Worm (Caenorhabditis elegans) whole organism, mixed stage, embryonic: ENCODE results near the gene H28G03.3.

ENCODE experiments used
- M03D4.4 ChIP-seq: sonication (generic microtip); optimal IDR thresholded peaks from 2 replicates; lab custom pipeline; 2017; ENCODE audit warnings: mild to moderate bottlenecking, missing genetic modification characterization, missing compliant biosample characterization
- ceh-39 ChIP-seq: fragments of 150-350 bp; optimal IDR thresholded peaks from 2 replicates; lab custom pipeline; 2014; ENCODE audit warnings: missing biosample characterization, missing genetic modification characterization
- ceh-43 ChIP-seq: fragments of 200-800 bp; sonication (Bioruptor generic); optimal IDR thresholded peaks from 2 replicates; lab custom pipeline; 2018; ENCODE audit warnings: mild to moderate bottlenecking, missing genetic modification characterization, moderate library complexity, missing compliant biosample characterization
- ceh-83 ChIP-seq: fragments of 200-800 bp; sonication (Bioruptor generic); optimal IDR thresholded peaks from 2 replicates; lab custom pipeline; 2018; ENCODE audit warnings: mild to moderate bottlenecking, missing genetic modification characterization, missing compliant biosample characterization
- ces-1 ChIP-seq: fragments of 150-350 bp; optimal IDR thresholded peaks from 2 replicates; lab custom pipeline; 2014; ENCODE audit warnings: missing biosample characterization, missing genetic modification reagents, missing genetic modification characterization
- cnd-1 ChIP-seq: fragments of 200-800 bp; sonication (Bioruptor generic); optimal IDR thresholded peaks from 2 replicates; lab custom pipeline; 2018; ENCODE audit warnings: mild to moderate bottlenecking, missing genetic modification characterization, missing compliant biosample characterization
- drap-1 ChIP-seq: fragments of 200-800 bp; sonication (Bioruptor generic); optimal IDR thresholded peaks from 3 replicates; lab custom pipeline; 2018; ENCODE audit warnings: mild to moderate bottlenecking, missing genetic modification characterization, missing compliant biosample characterization
- elt-1 ChIP-seq: sonication (generic microtip); optimal IDR thresholded peaks from 2 replicates; lab custom pipeline; 2017; ENCODE audit warnings: missing genetic modification characterization, mild to moderate bottlenecking, missing compliant biosample characterization, antibody characterized with exemption, moderate library complexity, borderline replicate concordance; ENCODE audit not compliant: insufficient read depth
- elt-3 ChIP-seq: fragments of 150-350 bp; optimal IDR thresholded peaks from 2 replicates; lab custom pipeline; 2014; ENCODE audit warnings: missing biosample characterization, missing genetic modification characterization
- flh-1 ChIP-seq: fragments of 200-800 bp; sonication (Bioruptor generic); optimal IDR thresholded peaks from 2 replicates; lab custom pipeline; 2018; ENCODE audit warnings: mild to moderate bottlenecking, missing genetic modification characterization, moderate library complexity, missing compliant biosample characterization
- ham-2 ChIP-seq: fragments of 200-800 bp; sonication (Bioruptor generic); optimal IDR thresholded peaks from 2 replicates; lab custom pipeline; 2018; ENCODE audit warnings: mild to moderate bottlenecking, missing genetic modification characterization, missing compliant biosample characterization
- hlh-1 ChIP-seq: fragments of 150-350 bp; optimal IDR thresholded peaks from 2 replicates; lab custom pipeline; 2014; ENCODE audit warnings: missing biosample characterization, missing genetic modification reagents, missing genetic modification characterization
- lin-13 ChIP-seq: fragments of 150-350 bp; optimal IDR thresholded peaks from 2 replicates; lab custom pipeline; 2014; ENCODE audit warnings: missing biosample characterization, missing genetic modification characterization
- lin-32 ChIP-seq: fragments of 200-800 bp; sonication (Bioruptor generic); optimal IDR thresholded peaks from 2 replicates; lab custom pipeline; 2018; ENCODE audit warnings: mild to moderate bottlenecking, missing genetic modification characterization, missing compliant biosample characterization
- lsy-2 ChIP-seq: fragments of 150-350 bp; optimal IDR thresholded peaks from 2 replicates; lab custom pipeline; 2014; ENCODE audit warnings: missing biosample characterization, missing genetic modification characterization
- mab-5 ChIP-seq: fragments of 150-350 bp; optimal IDR thresholded peaks from 2 replicates; lab custom pipeline; 2014; ENCODE audit warnings: missing biosample characterization, missing genetic modification characterization
- mep-1 ChIP-seq: fragments of 150-350 bp; optimal IDR thresholded peaks from 2 replicates; lab custom pipeline; 2017; ENCODE audit warnings: missing biosample characterization, missing genetic modification reagents, missing genetic modification characterization, inconsistent platforms
- mls-2 ChIP-seq: sonication (generic microtip); optimal IDR thresholded peaks from 2 replicates; lab custom pipeline; 2016; ENCODE audit warnings: mild to moderate bottlenecking, missing genetic modification characterization, moderate library complexity, missing compliant biosample characterization
- nhr-12 ChIP-seq: fragments of 150-350 bp; optimal IDR thresholded peaks from 2 replicates; lab custom pipeline; 2014; ENCODE audit warnings: missing biosample characterization, missing genetic modification characterization
- nhr-2 ChIP-seq: fragments of 150-350 bp; optimal IDR thresholded peaks from 2 replicates; lab custom pipeline; 2014; ENCODE audit warnings: missing biosample characterization, missing genetic modification characterization
- nhr-237 ChIP-seq: fragments of 150-350 bp; optimal IDR thresholded peaks from 2 replicates; lab custom pipeline; 2014; ENCODE audit warnings: missing biosample characterization, missing genetic modification characterization
- nhr-28 ChIP-seq: fragments of 150-350 bp; optimal IDR thresholded peaks from 2 replicates; lab custom pipeline; 2014; ENCODE audit warnings: missing biosample characterization, missing genetic modification characterization
- nhr-76 ChIP-seq: sonication (generic microtip); optimal IDR thresholded peaks from 2 replicates; lab custom pipeline; 2017; ENCODE audit warnings: missing biosample characterization, missing genetic modification characterization
- pha-4 ChIP-seq: fragments of 150-350 bp; optimal IDR thresholded peaks from 2 replicates; lab custom pipeline; 2018; ENCODE audit warnings: missing biosample characterization, missing genetic modification reagents, missing genetic modification characterization
- sem-2 ChIP-seq: fragments of 200-800 bp; sonication (Bioruptor generic); optimal IDR thresholded peaks from 2 replicates; lab custom pipeline; 2018; ENCODE audit warnings: mild to moderate bottlenecking, missing genetic modification characterization, missing compliant biosample characterization
- sptf-1 ChIP-seq: sonication (generic microtip); optimal IDR thresholded peaks from 2 replicates; lab custom pipeline; 2017; ENCODE audit warnings: mild to moderate bottlenecking, missing genetic modification characterization, moderate library complexity, missing compliant biosample characterization
- unc-120 ChIP-seq: sonication (generic microtip); optimal IDR thresholded peaks from 2 replicates; lab custom pipeline; 2017; ENCODE audit warnings: missing genetic modification characterization, missing compliant biosample characterization; ENCODE audit not compliant: poor library complexity, severe bottlenecking
- unc-39 ChIP-seq: fragments of 150-350 bp; optimal IDR thresholded peaks from 2 replicates; lab custom pipeline; 2014; ENCODE audit warnings: missing biosample characterization, missing genetic modification characterization
- unc-62 ChIP-seq: fragments of 150-350 bp; optimal IDR thresholded peaks from 2 replicates; lab custom pipeline; 2014; ENCODE audit warnings: missing biosample characterization, missing genetic modification reagents, missing genetic modification characterization
- zip-8 ChIP-seq: fragments of 150-350 bp; optimal IDR thresholded peaks from 2 replicates; lab custom pipeline; 2014; ENCODE audit warnings: missing biosample characterization, missing genetic modification characterization
- ztf-11 ChIP-seq: fragments of 150-350 bp; optimal IDR thresholded peaks from 2 replicates; lab custom pipeline; 2014; ENCODE audit warnings: missing biosample characterization, missing genetic modification characterization

The H28G03.3 gene

DNA sequence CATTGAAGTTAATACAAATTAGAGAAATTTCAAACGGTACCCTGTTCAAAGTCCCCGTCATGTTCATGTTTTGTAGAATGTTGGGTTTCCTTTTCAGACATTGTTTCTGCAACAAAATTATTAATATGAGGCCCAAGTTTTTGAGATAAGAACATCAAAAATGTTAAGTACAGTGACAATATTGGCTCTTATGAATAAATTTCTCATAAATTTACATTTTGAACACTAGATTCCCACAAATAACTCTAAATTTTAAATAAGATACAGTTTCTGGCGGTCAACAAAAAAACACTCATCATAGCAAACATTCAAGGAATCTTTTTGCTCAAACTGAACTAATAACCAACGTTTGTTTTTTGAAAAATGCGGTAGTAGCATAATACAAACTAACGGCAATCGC lies at the start of gene H28G03.3:
Gene H28G03.3 (minus strand): TSS at position 101 of the 400 bp plus-strand sequence.
- no peak for TF ChIP-seq ces-1 (GFP tag; lab: Kevin White, UChicago)
- no peak for TF ChIP-seq nhr-28 (tag; lab: Kevin White, UChicago)
- no peak for TF ChIP-seq unc-120 (tag; lab: Kevin White, UChicago)
- TF ChIP-seq nhr-12 (tag; lab: Kevin White, UChicago), result no peak
- TF ChIP-seq M03D4.4 (tag; lab: Kevin White, UChicago), result no peak
- TF ChIP-seq sem-2, result no peak
- TF ChIP-seq ceh-39, result no peak
- TF ChIP-seq lin-13 (tag; lab: Kevin White, UChicago), result no peak
- TF ChIP-seq flh-1 (GFP tag; lab: Kevin White, UChicago), result no peak
- no peak for TF ChIP-seq unc-39 (tag; lab: Kevin White, UChicago)
- no peak for TF ChIP-seq ham-2 (GFP tag; lab: Kevin White, UChicago)
- TF ChIP-seq elt-3 (tag; lab: Kevin White, UChicago), result no peak
- TF ChIP-seq elt-1 (tag; lab: Kevin White, UChicago), result no peak
- TF ChIP-seq lsy-2, result no peak
- TF ChIP-seq ztf-11, result no peak
- no peak for TF ChIP-seq cnd-1 (tag; lab: Kevin White, UChicago)
- TF ChIP-seq nhr-2 (tag; lab: Kevin White, UChicago), result no peak
- TF ChIP-seq, all 35 proteins: peak for 0

DNA sequence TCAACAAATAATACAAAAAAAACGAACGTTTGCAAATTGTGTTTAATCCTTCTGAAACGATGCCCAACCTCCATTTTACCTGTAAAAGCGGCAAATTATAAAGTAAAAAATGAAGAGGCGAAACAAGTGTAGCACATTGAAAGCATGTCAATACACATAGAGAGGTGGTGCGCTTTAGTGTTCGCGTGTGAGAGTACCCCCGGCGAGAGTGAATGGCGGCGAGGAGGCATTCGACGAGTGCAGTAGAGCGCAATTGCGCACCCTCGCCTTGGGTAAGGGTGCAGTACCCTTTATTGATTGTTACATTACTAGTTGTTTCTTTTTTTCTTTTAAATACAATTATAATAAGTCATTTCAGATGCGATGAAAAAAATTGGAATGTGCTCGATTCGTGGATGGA lies 49.0 kb upstream of the H28G03.3 start, which contains the start of gene hst-6:
Gene hst-6 (plus strand): TSS at position 353 of the 400 bp plus-strand sequence.
- no peak for TF ChIP-seq mab-5
- TF ChIP-seq nhr-28 (tag; lab: Kevin White, UChicago), result no peak
- TF ChIP-seq ceh-39, result peak; percentile 43
- no peak for TF ChIP-seq elt-3 (tag; lab: Kevin White, UChicago)
- TF ChIP-seq hlh-1, result peak; percentile 40
- no peak for TF ChIP-seq nhr-76
- TF ChIP-seq nhr-237 (tag; lab: Kevin White, UChicago), result peak; percentile 59
- peak; percentile 65 for TF ChIP-seq lin-13 (tag; lab: Kevin White, UChicago)
- peak; percentile 40 for TF ChIP-seq ces-1 (GFP tag; lab: Kevin White, UChicago)
- TF ChIP-seq zip-8 (tag; lab: Kevin White, UChicago), result no peak
- TF ChIP-seq drap-1 (GFP tag; lab: Kevin White, UChicago), result peak; percentile 10
- peak; percentile 77 for TF ChIP-seq sptf-1 (tag; lab: Kevin White, UChicago)
- no peak for TF ChIP-seq ceh-43 (GFP tag; lab: Kevin White, UChicago)
- TF ChIP-seq ztf-11, result peak; percentile 75
- no peak for TF ChIP-seq ceh-83 (GFP tag; lab: Kevin White, UChicago)
- peak; percentile 43 for TF ChIP-seq cnd-1 (tag; lab: Kevin White, UChicago)
- TF ChIP-seq nhr-2 (tag; lab: Kevin White, UChicago), result peak; percentile 38
- no peak for TF ChIP-seq elt-1 (tag; lab: Kevin White, UChicago)
- TF ChIP-seq mep-1 (tag; lab: Kevin White, UChicago), result peak; percentile 84
- TF ChIP-seq lsy-2, result peak; percentile 60
- peak; percentile 85 for TF ChIP-seq pha-4
- peak; percentile 12 for TF ChIP-seq M03D4.4 (tag; lab: Kevin White, UChicago)
- TF ChIP-seq unc-62 (GFP tag; lab: Kevin White, UChicago), result peak; percentile 33
- peak; percentile 60 for TF ChIP-seq ham-2 (GFP tag; lab: Kevin White, UChicago)
- peak; percentile 76 for TF ChIP-seq mls-2 (tag; lab: Kevin White, UChicago)
- no peak for TF ChIP-seq lin-32 (GFP tag; lab: Kevin White, UChicago)
- TF ChIP-seq, all 35 proteins: peak for 17

- TF ChIP-seq lin-32 (GFP tag; lab: Kevin White, UChicago) (no peak), M03D4.4 (tag; lab: Kevin White, UChicago) (no peak), flh-1 (GFP tag; lab: Kevin White, UChicago) (no peak), nhr-28 (tag; lab: Kevin White, UChicago) (no peak), unc-39 (tag; lab: Kevin White, UChicago) (no peak), zip-8 (tag; lab: Kevin White, UChicago) (no peak)
Measured at ce11 chrX:5269359-5269758, 43.2 kb upstream of the H28G03.3 start.

DNA sequence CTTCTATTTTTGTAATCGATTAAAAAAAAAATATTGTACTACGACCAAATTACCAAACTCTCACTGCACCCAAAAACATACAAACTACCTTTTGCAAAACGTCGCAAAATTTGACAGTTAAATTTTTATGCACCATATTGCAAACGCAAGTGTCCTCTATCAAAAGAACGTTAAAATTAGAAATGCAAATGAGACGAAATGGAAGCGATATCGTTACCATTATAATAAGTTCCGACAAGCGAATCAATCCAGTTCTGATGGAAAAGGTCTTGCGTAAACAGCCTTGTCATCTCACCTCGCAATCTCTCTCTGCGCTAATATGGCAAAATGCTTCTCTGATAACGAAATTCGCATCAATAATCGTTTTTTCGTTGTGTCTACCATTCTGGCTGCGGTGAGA lies 41.9 kb upstream of the H28G03.3 start:
- TF ChIP-seq cnd-1 (tag; lab: Kevin White, UChicago) (no peak), nhr-2 (tag; lab: Kevin White, UChicago) (no peak), hlh-1 (no peak), nhr-237 (tag; lab: Kevin White, UChicago) (no peak), nhr-28 (tag; lab: Kevin White, UChicago) (no peak)
